Fruit fly (Drosophila melanogaster) whole organism, embryonic: ENCODE measurements around the gene Rpp14b.

Source experiments
- Ada2b ChIP-seq: fragments of 200-800 bp; sonication (Bioruptor generic); IDR thresholded peaks from 2 replicates; pipeline ENCODE4 v1.3.6; 2022; ENCODE audit warnings: missing biosample characterization, missing genetic modification characterization
- Awh ChIP-seq: fragments of 200-800 bp; sonication (Bioruptor generic); IDR thresholded peaks from 2 replicates; pipeline ENCODE4, ENCODE4 v1.3.6; 2022; ENCODE audit warnings: missing biosample characterization, missing genetic modification characterization
- BEAF-32 ChIP-seq: fragments of 200-800 bp; sonication (Bioruptor generic); optimal IDR thresholded peaks from 3 replicates; lab custom pipeline; 2017; ENCODE audit warnings: missing biosample characterization, missing genetic modification characterization, mild to moderate bottlenecking, moderate library complexity, missing genetic modification reagents
- CG10979 ChIP-seq: fragments of 200-800 bp; sonication (Bioruptor generic); optimal IDR thresholded peaks from 2 replicates; lab custom pipeline; 2018; ENCODE audit warnings: missing biosample characterization, mild to moderate bottlenecking, missing genetic modification characterization, moderate library complexity
- CG11398 ChIP-seq: fragments of 200-800 bp; sonication (Bioruptor generic); optimal IDR thresholded peaks from 2 replicates; lab custom pipeline; 2016; ENCODE audit warnings: missing biosample characterization, missing genetic modification characterization
- CG11456 ChIP-seq: fragments of 200-800 bp; sonication (Bioruptor generic); IDR thresholded peaks from 3 replicates; pipeline ENCODE4 v1.3.6; 2022; ENCODE audit warnings: missing biosample characterization, missing genetic modification characterization
- CG11696 ChIP-seq: fragments of 200-800 bp; sonication (Bioruptor generic); IDR thresholded peaks from 2 replicates; pipeline ENCODE4 v1.3.6; 2022; ENCODE audit warnings: missing biosample characterization, missing genetic modification characterization
- CG12744 ChIP-seq: fragments of 200-800 bp; sonication (Bioruptor generic); optimal IDR thresholded peaks from 2 replicates; lab custom pipeline; 2016; ENCODE audit warnings: missing biosample characterization, missing genetic modification characterization
- CG14050 ChIP-seq: fragments of 200-800 bp; sonication (Bioruptor generic); IDR thresholded peaks from 3 replicates; pipeline ENCODE4 v1.3.6; 2022; ENCODE audit warnings: missing biosample characterization, missing genetic modification characterization
- CG14667 ChIP-seq: fragments of 200-800 bp; sonication (Bioruptor generic); IDR thresholded peaks from 2 replicates; pipeline ENCODE4 v1.3.6; 2022; ENCODE audit warnings: missing biosample characterization, missing genetic modification characterization
- CG14860 ChIP-seq: fragments of 200-800 bp; sonication (Bioruptor generic); IDR thresholded peaks from 3 replicates; pipeline ENCODE4 v1.3.6; 2022; ENCODE audit warnings: missing biosample characterization, missing genetic modification characterization; ENCODE audit not compliant: partially characterized antibody
- CG17385 ChIP-seq: fragments of 200-800 bp; sonication (Bioruptor generic); optimal IDR thresholded peaks from 3 replicates; lab custom pipeline; 2018; ENCODE audit warnings: missing biosample characterization, mild to moderate bottlenecking, missing genetic modification characterization
- CG2889 ChIP-seq: fragments of 200-800 bp; sonication (Bioruptor generic); IDR thresholded peaks from 3 replicates; pipeline ENCODE4 v1.3.6; 2022; ENCODE audit warnings: missing biosample characterization, missing genetic modification characterization
- CG31365 ChIP-seq: fragments of 200-800 bp; sonication (Bioruptor generic); optimal IDR thresholded peaks from 2 replicates; lab custom pipeline; 2018; ENCODE audit warnings: missing biosample characterization, mild to moderate bottlenecking, missing genetic modification characterization
- CG31388 ChIP-seq: fragments of 200-800 bp; sonication (Bioruptor generic); optimal IDR thresholded peaks from 2 replicates; lab custom pipeline; 2016; ENCODE audit warnings: missing biosample characterization, missing genetic modification characterization
- CG31441 ChIP-seq: fragments of 200-800 bp; sonication (Bioruptor generic); IDR thresholded peaks from 2 replicates; pipeline ENCODE4 v1.3.6; 2022; ENCODE audit warnings: missing biosample characterization, missing genetic modification characterization
- CG34224 ChIP-seq: fragments of 200-800 bp; sonication (Bioruptor generic); IDR thresholded peaks from 3 replicates; pipeline ENCODE4 v1.3.6; 2022; ENCODE audit warnings: missing biosample characterization, missing genetic modification characterization; ENCODE audit not compliant: partially characterized antibody
- CG34422 ChIP-seq: fragments of 200-800 bp; sonication (Bioruptor generic); IDR thresholded peaks from 3 replicates; pipeline ENCODE4 v1.3.6; 2022; ENCODE audit warnings: missing biosample characterization, missing genetic modification characterization
- CG42726 ChIP-seq: fragments of 200-800 bp; sonication (Bioruptor generic); IDR thresholded peaks from 2 replicates; pipeline ENCODE4 v1.3.6; 2022; ENCODE audit warnings: missing biosample characterization, missing genetic modification characterization; ENCODE audit not compliant: partially characterized antibody
- CG7987 ChIP-seq: fragments of 200-800 bp; sonication (Bioruptor generic); optimal IDR thresholded peaks from 2 replicates; lab custom pipeline; 2018; ENCODE audit warnings: missing biosample characterization, mild to moderate bottlenecking, missing genetic modification characterization, moderate library complexity
- CG8281 ChIP-seq: fragments of 200-800 bp; sonication (Bioruptor generic); optimal IDR thresholded peaks from 2 replicates; lab custom pipeline; 2018; ENCODE audit warnings: missing biosample characterization, mild to moderate bottlenecking, missing genetic modification characterization, moderate library complexity
- CG8388 ChIP-seq: fragments of 200-800 bp; sonication (Bioruptor generic); optimal IDR thresholded peaks from 2 replicates; lab custom pipeline; 2019; ENCODE audit warnings: missing biosample characterization, mild to moderate bottlenecking, missing genetic modification characterization, moderate library complexity
- Dbx ChIP-seq: fragments of 200-800 bp; sonication (Bioruptor generic); IDR thresholded peaks from 3 replicates; pipeline ENCODE4 v1.3.6; 2022; ENCODE audit warnings: missing biosample characterization, missing genetic modification characterization
- Dfd ChIP-seq, 2 experiments: fragments of >200 bp; optimal IDR thresholded peaks; 2 replicates each; lab custom pipeline; 2017; ENCODE audit warnings: missing biosample characterization in 2 of 2, missing genetic modification characterization in 2 of 2
- Doc3 ChIP-seq: fragments of 200-800 bp; sonication (Bioruptor generic); IDR thresholded peaks from 3 replicates; pipeline ENCODE4 v1.3.6; 2022; ENCODE audit warnings: missing biosample characterization, missing genetic modification characterization; ENCODE audit not compliant: partially characterized antibody
- GATAe ChIP-seq: fragments of 200-800 bp; sonication (Bioruptor generic); conservative IDR thresholded peaks from 2 replicates; pipeline ENCODE4 v1.3.6; 2022; ENCODE audit warnings: missing biosample characterization, missing genetic modification characterization
- HmgZ ChIP-seq: fragments of 200-800 bp; sonication (Bioruptor generic); optimal IDR thresholded peaks from 2 replicates; lab custom pipeline; 2018; ENCODE audit warnings: missing biosample characterization, mild to moderate bottlenecking, missing genetic modification characterization
- Hr51 ChIP-seq, 2 experiments: fragments of 200-800 bp; sonication (Bioruptor generic); optimal IDR thresholded peaks; 2 replicates in 1 of 2; 3 replicates in 1 of 2; lab custom pipeline; 2016 to 2018; ENCODE audit warnings: missing biosample characterization in 2 of 2, missing genetic modification characterization in 2 of 2, mild to moderate bottlenecking in 1 of 2, moderate library complexity in 1 of 2
- Hr78 ChIP-seq, 2 experiments: fragments of 200-800 bp in 1 of 2; fragments of >200 bp in 1 of 2; sonication (Bioruptor generic) in 1 of 2; optimal IDR thresholded peaks; 2 replicates each; lab custom pipeline; 2017 to 2019; ENCODE audit warnings: missing biosample characterization in 2 of 2, missing genetic modification characterization in 2 of 2, mild to moderate bottlenecking in 1 of 2, moderate library complexity in 1 of 2
- MTF-1 ChIP-seq: fragments of 200-800 bp; sonication (Bioruptor generic); optimal IDR thresholded peaks from 2 replicates; lab custom pipeline; 2018; ENCODE audit warnings: missing biosample characterization, mild to moderate bottlenecking, missing genetic modification characterization, borderline replicate concordance
- Sox100B ChIP-seq: fragments of 200-800 bp; sonication (Bioruptor generic); optimal IDR thresholded peaks from 3 replicates; lab custom pipeline; 2018; ENCODE audit warnings: missing biosample characterization, mild to moderate bottlenecking, missing genetic modification characterization
- Sox102F ChIP-seq: fragments of 200-800 bp; sonication (Bioruptor generic); optimal IDR thresholded peaks from 2 replicates; lab custom pipeline; 2018; ENCODE audit warnings: missing biosample characterization, mild to moderate bottlenecking, missing genetic modification characterization, moderate library complexity
- ab ChIP-seq: fragments of 200-800 bp; sonication (Bioruptor generic); optimal IDR thresholded peaks from 2 replicates; lab custom pipeline; 2016; ENCODE audit warnings: missing biosample characterization, missing genetic modification characterization
- ase ChIP-seq: fragments of 200-800 bp; sonication (Bioruptor generic); IDR thresholded peaks from 3 replicates; pipeline ENCODE4 v1.3.6; 2022; ENCODE audit warnings: missing biosample characterization, missing genetic modification characterization
- caup ChIP-seq: fragments of 200-800 bp; sonication (Bioruptor generic); optimal IDR thresholded peaks from 3 replicates; lab custom pipeline; 2017; ENCODE audit warnings: missing biosample characterization, mild to moderate bottlenecking, missing genetic modification characterization, moderate library complexity; ENCODE audit not compliant: severe bottlenecking
- chif ChIP-seq, 2 experiments: fragments of 200-800 bp; sonication (Bioruptor generic); optimal IDR thresholded peaks; 3 replicates each; lab custom pipeline; 2016; ENCODE audit warnings: missing biosample characterization in 2 of 2, missing genetic modification characterization in 2 of 2
- gcm ChIP-seq: fragments of 200-800 bp; sonication (Bioruptor generic); optimal IDR thresholded peaks from 2 replicates; lab custom pipeline; 2019; ENCODE audit warnings: missing biosample characterization, mild to moderate bottlenecking, missing genetic modification characterization, moderate library complexity
- lola ChIP-seq, 3 experiments: fragments of >200 bp in 2 of 3; fragments of 200-800 bp in 1 of 3; sonication (Bioruptor generic) in 1 of 3; optimal IDR thresholded peaks; 2 replicates each; lab custom pipeline; 2017 to 2019; ENCODE audit warnings: missing biosample characterization in 3 of 3, missing genetic modification characterization in 3 of 3, mild to moderate bottlenecking in 1 of 3, moderate library complexity in 1 of 3
- nmo ChIP-seq: fragments of 200-800 bp; sonication (Bioruptor generic); optimal IDR thresholded peaks from 2 replicates; lab custom pipeline; 2018; ENCODE audit warnings: missing biosample characterization, mild to moderate bottlenecking, missing genetic modification characterization, moderate library complexity
- pnt ChIP-seq: fragments of 200-800 bp; sonication (Bioruptor generic); optimal IDR thresholded peaks from 3 replicates; lab custom pipeline; 2016; ENCODE audit warnings: missing biosample characterization, missing genetic modification characterization
- salm ChIP-seq: fragments of 200-800 bp; sonication (Bioruptor generic); optimal IDR thresholded peaks from 2 replicates; lab custom pipeline; 2018; ENCODE audit warnings: missing biosample characterization, mild to moderate bottlenecking, missing genetic modification characterization
- seq ChIP-seq: fragments of 200-800 bp; sonication (Bioruptor generic); IDR thresholded peaks from 2 replicates; pipeline ENCODE4 v1.3.6; 2022; ENCODE audit warnings: missing biosample characterization, missing genetic modification characterization
- sim ChIP-seq: fragments of 200-800 bp; sonication (Bioruptor generic); IDR thresholded peaks from 2 replicates; pipeline ENCODE4 v1.3.6; 2022; ENCODE audit warnings: missing biosample characterization, missing genetic modification characterization
- sima ChIP-seq: fragments of 200-800 bp; sonication (Bioruptor generic); optimal IDR thresholded peaks from 2 replicates; lab custom pipeline; 2016; ENCODE audit warnings: missing biosample characterization, missing genetic modification characterization
- slp2 ChIP-seq: fragments of 200-800 bp; sonication (Bioruptor generic); optimal IDR thresholded peaks from 2 replicates; lab custom pipeline; 2016; ENCODE audit warnings: missing biosample characterization, missing genetic modification characterization
- tap ChIP-seq: fragments of 200-800 bp; optimal IDR thresholded peaks from 3 replicates; lab custom pipeline; 2019; ENCODE audit warnings: missing biosample characterization, mild to moderate bottlenecking, missing genetic modification characterization, moderate library complexity
- ttk ChIP-seq: fragments of 200-800 bp; sonication (Bioruptor generic); IDR thresholded peaks from 2 replicates; pipeline ENCODE4 v2.1.2; 2022; ENCODE audit warnings: missing biosample characterization, missing genetic modification characterization
- twi ChIP-seq: fragments of 200-800 bp; optimal IDR thresholded peaks from 2 replicates; lab custom pipeline; 2019; ENCODE audit warnings: missing biosample characterization, mild to moderate bottlenecking, missing genetic modification characterization, moderate library complexity
- yki ChIP-seq: fragments of >200 bp; optimal IDR thresholded peaks from 3 replicates; lab custom pipeline; 2018
- zen2 ChIP-seq: fragments of 200-800 bp; sonication (Bioruptor generic); IDR thresholded peaks from 3 replicates; pipeline ENCODE4 v1.3.6; 2022; ENCODE audit warnings: missing biosample characterization, missing genetic modification characterization; ENCODE audit not compliant: partially characterized antibody

Rpp14b gene

DNA sequence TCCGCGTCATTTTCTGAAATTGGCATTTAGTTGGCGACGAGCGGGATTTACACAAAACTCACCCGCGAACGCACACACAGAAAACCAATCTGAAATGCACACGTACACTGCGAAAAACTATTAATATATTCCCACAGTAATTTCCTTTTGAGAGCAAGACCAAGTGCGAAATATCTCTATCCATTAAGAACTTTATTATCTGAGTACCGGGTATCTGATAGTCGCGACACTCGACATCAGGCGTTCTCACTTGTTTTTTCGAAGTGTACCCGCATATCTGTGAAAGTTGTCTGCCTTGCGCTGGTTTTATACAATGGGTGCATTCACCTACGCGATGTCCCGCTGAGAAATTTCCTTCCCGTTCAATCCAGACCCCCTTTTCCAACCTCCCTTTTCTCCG is 20.3 kb downstream of the Rpp14b start (continued):
- TF ChIP-seq CG14050 (GFP tag; lab: Robert Waterston, UW) = no peak
- no peak for TF ChIP-seq HmgZ (tag; lab: Kevin White, UChicago)
- no peak for TF ChIP-seq ab
- no peak for TF ChIP-seq CG34224
- no peak for TF ChIP-seq twi (tag; lab: Kevin White, UChicago)
- no peak for TF ChIP-seq Sox100B
- peak; percentile 17 for TF ChIP-seq pnt (GFP tag; lab: Kevin White, UChicago)
- no peak for TF ChIP-seq Dbx
- no peak for TF ChIP-seq slp2 (GFP tag; lab: Kevin White, UChicago)
- no peak for TF ChIP-seq BEAF-32 (GFP tag; lab: Kevin White, UChicago)
- TF ChIP-seq ttk (GFP tag; lab: Robert Waterston, UW) = no peak
- peak; percentile 2 for TF ChIP-seq nmo (GFP tag; lab: Kevin White, UChicago)
- no peak for TF ChIP-seq Hr78 (GFP tag; optimal IDR thresholded peaks at IDR 0.05; lab: Kevin White, UChicago)
- TF ChIP-seq MTF-1 (GFP tag; lab: Kevin White, UChicago) = no peak
- peak; percentile 88 for TF ChIP-seq gcm
- TF ChIP-seq CG31441 (GFP tag; lab: Robert Waterston, UW) = no peak; the same call in 1 of the 2 replicates
- no peak for TF ChIP-seq GATAe (GFP tag; lab: Robert Waterston, UW)
- 0 out of 3 replicates have a peak, but pooled peaks have one; percentile 10 for TF ChIP-seq ase (GFP tag; lab: Robert Waterston, UW)
- no peak for TF ChIP-seq tap (tag; lab: Kevin White, UChicago)
- no peak for TF ChIP-seq seq (GFP tag; lab: Robert Waterston, UW)
- TF ChIP-seq CG31388 (GFP tag; lab: Kevin White, UChicago) = no peak
- no peak for TF ChIP-seq Ada2b (GFP tag; lab: Robert Waterston, UW)
- TF ChIP-seq CG7987 = no peak
- no peak for TF ChIP-seq CG8281 (tag; lab: Kevin White, UChicago)
- TF ChIP-seq CG14860 (GFP tag; lab: Robert Waterston, UW) = 0 out of 3 replicates have a peak, but pooled peaks have one; percentile 35
- TF ChIP-seq Doc3 (GFP tag; lab: Robert Waterston, UW) = no peak
- TF ChIP-seq CG17385 = no peak
- TF ChIP-seq CG10979 (tag; lab: Kevin White, UChicago) = peak; percentile 34
- no peak for TF ChIP-seq CG11456 (GFP tag; lab: Robert Waterston, UW)
- TF ChIP-seq lola (GFP tag; optimal IDR thresholded peaks at IDR 0.05; lab: Kevin White, UChicago) = no peak
- TF ChIP-seq CG34422 (GFP tag; lab: Robert Waterston, UW) = no peak
- no peak for TF ChIP-seq CG8388 (GFP tag; lab: Kevin White, UChicago)
- no peak for TF ChIP-seq CG2889
- no peak for TF ChIP-seq yki (lab: Kevin White, UChicago)
- TF ChIP-seq sima (GFP tag; lab: Kevin White, UChicago) = no peak
- TF ChIP-seq Hr51 (GFP tag; optimal IDR thresholded peaks at IDR 0.05; lab: Kevin White, UChicago) = no peak
- no peak for TF ChIP-seq salm (tag; lab: Kevin White, UChicago)
- no peak for TF ChIP-seq caup
- no peak for TF ChIP-seq CG31365 (tag; lab: Kevin White, UChicago)
- no peak for TF ChIP-seq Dfd (GFP tag; optimal IDR thresholded peaks at IDR 0.05; lab: Kevin White, UChicago)
- TF ChIP-seq sim = no peak
- no peak for TF ChIP-seq CG11398 (GFP tag; lab: Kevin White, UChicago)
- TF ChIP-seq CG42726 (GFP tag; lab: Robert Waterston, UW) = no peak
- no peak for TF ChIP-seq CG14667
- TF ChIP-seq Sox102F = peak; percentile 41
- peak in 1 of 2 experiments; percentile 41 for TF ChIP-seq chif (GFP tag; optimal IDR thresholded peaks at IDR 0.05; lab: Kevin White, UChicago)
- no peak for TF ChIP-seq CG11696 (GFP tag; lab: Robert Waterston, UW)
- TF ChIP-seq CG12744 = no peak
- TF ChIP-seq Awh = no peak
- TF ChIP-seq zen2 (GFP tag; lab: Robert Waterston, UW) = no peak
